Fruit fly (Drosophila melanogaster) whole organism, embryonic: ENCODE data around the gene Ass.

Experiments
- CG10543 ChIP-seq: fragments of 200-800 bp; sonication (Bioruptor generic); optimal IDR thresholded peaks from 3 replicates; lab custom pipeline; 2017; ENCODE audit warnings: missing biosample characterization, mild to moderate bottlenecking, missing genetic modification characterization, moderate library complexity
- CG11456 ChIP-seq: fragments of 200-800 bp; sonication (Bioruptor generic); IDR thresholded peaks from 3 replicates; pipeline ENCODE4 v1.3.6; 2022; ENCODE audit warnings: missing biosample characterization, missing genetic modification characterization
- CG11504 ChIP-seq: fragments of 200-800 bp; sonication (Bioruptor generic); optimal IDR thresholded peaks from 3 replicates; lab custom pipeline; 2019; ENCODE audit warnings: missing biosample characterization, mild to moderate bottlenecking, missing genetic modification characterization, moderate library complexity
- CG12236 ChIP-seq: fragments of 200-800 bp; sonication (Bioruptor generic); optimal IDR thresholded peaks from 2 replicates; lab custom pipeline; 2016; ENCODE audit warnings: missing biosample characterization, missing genetic modification characterization
- CG12659 ChIP-seq: fragments of 200-800 bp; sonication (Bioruptor generic); optimal IDR thresholded peaks from 3 replicates; lab custom pipeline; 2017; ENCODE audit warnings: mild to moderate bottlenecking, missing biosample characterization, missing genetic modification reagents, missing genetic modification characterization
- CG12744 ChIP-seq: fragments of 200-800 bp; sonication (Bioruptor generic); optimal IDR thresholded peaks from 2 replicates; lab custom pipeline; 2016; ENCODE audit warnings: missing biosample characterization, missing genetic modification characterization
- CG1529 ChIP-seq: fragments of 200-800 bp; sonication (Bioruptor generic); optimal IDR thresholded peaks from 3 replicates; lab custom pipeline; 2018; ENCODE audit warnings: missing biosample characterization, missing genetic modification characterization
- CG16779 ChIP-seq: fragments of 200-800 bp; sonication (Bioruptor generic); IDR thresholded peaks from 2 replicates; pipeline ENCODE4 v1.3.6; 2022; ENCODE audit warnings: missing biosample characterization, missing genetic modification characterization
- CG1792 ChIP-seq: fragments of 200-800 bp; sonication (Bioruptor generic); optimal IDR thresholded peaks from 2 replicates; lab custom pipeline; 2016; ENCODE audit warnings: missing biosample characterization, missing genetic modification characterization
- CG3163 ChIP-seq: fragments of 200-800 bp; sonication (Bioruptor generic); optimal IDR thresholded peaks from 3 replicates; lab custom pipeline; 2016; ENCODE audit warnings: missing biosample characterization, missing genetic modification characterization
- CG3995 ChIP-seq: fragments of 200-800 bp; sonication (Bioruptor generic); optimal IDR thresholded peaks from 3 replicates; lab custom pipeline; 2016; ENCODE audit warnings: missing biosample characterization, missing genetic modification characterization
- CG4282 ChIP-seq: fragments of 200-800 bp; sonication (Bioruptor generic); optimal IDR thresholded peaks from 2 replicates; lab custom pipeline; 2016; ENCODE audit warnings: missing biosample characterization, missing genetic modification characterization
- CG7786 ChIP-seq: fragments of 200-800 bp; sonication (Bioruptor generic); optimal IDR thresholded peaks from 2 replicates; lab custom pipeline; 2016; ENCODE audit warnings: missing biosample characterization, missing genetic modification characterization
- CG7839 ChIP-seq: fragments of 200-800 bp; sonication (Bioruptor generic); optimal IDR thresholded peaks from 3 replicates; lab custom pipeline; 2018; ENCODE audit warnings: missing biosample characterization, mild to moderate bottlenecking, missing genetic modification characterization, moderate library complexity
- CG7987 ChIP-seq: fragments of 200-800 bp; sonication (Bioruptor generic); optimal IDR thresholded peaks from 2 replicates; lab custom pipeline; 2018; ENCODE audit warnings: missing biosample characterization, mild to moderate bottlenecking, missing genetic modification characterization, moderate library complexity
- CG8290 ChIP-seq, 3 experiments: fragments of 200-800 bp; sonication (Bioruptor generic); optimal IDR thresholded peaks; 2 replicates each; lab custom pipeline; 2016 to 2019; ENCODE audit warnings: missing biosample characterization in 3 of 3, missing genetic modification characterization in 3 of 3, mild to moderate bottlenecking in 2 of 3, moderate library complexity in 1 of 3
- Drgx ChIP-seq: fragments of 200-800 bp; sonication (Bioruptor generic); IDR thresholded peaks from 2 replicates; pipeline ENCODE4 v1.3.6; 2022; ENCODE audit warnings: missing biosample characterization, missing genetic modification characterization
- ERR ChIP-seq: fragments of 200-800 bp; sonication (Bioruptor generic); optimal IDR thresholded peaks from 2 replicates; lab custom pipeline; 2016; ENCODE audit warnings: missing biosample characterization, missing genetic modification characterization
- Hr3 ChIP-seq: fragments of 200-800 bp; sonication (Bioruptor generic); optimal IDR thresholded peaks from 3 replicates; lab custom pipeline; 2016; ENCODE audit warnings: missing biosample characterization, missing genetic modification characterization
- Kr ChIP-seq: fragments of 200-800 bp; sonication (Bioruptor generic); optimal IDR thresholded peaks from 2 replicates; lab custom pipeline; 2017; ENCODE audit warnings: missing biosample characterization, mild to moderate bottlenecking, missing genetic modification characterization
- Meics ChIP-seq: fragments of 200-800 bp; sonication (Bioruptor generic); optimal IDR thresholded peaks from 2 replicates; lab custom pipeline; 2017; ENCODE audit warnings: missing biosample characterization, mild to moderate bottlenecking, missing genetic modification characterization
- Mrtf ChIP-seq: fragments of 200-800 bp; sonication (Bioruptor generic); IDR thresholded peaks from 3 replicates; pipeline ENCODE4 v1.3.6; 2022; ENCODE audit warnings: missing biosample characterization, missing genetic modification characterization
- Sox100B ChIP-seq: fragments of 200-800 bp; sonication (Bioruptor generic); optimal IDR thresholded peaks from 3 replicates; lab custom pipeline; 2018; ENCODE audit warnings: missing biosample characterization, mild to moderate bottlenecking, missing genetic modification characterization
- Ssrp ChIP-seq: fragments of 200-800 bp; sonication (Bioruptor generic); optimal IDR thresholded peaks from 2 replicates; lab custom pipeline; 2018; ENCODE audit warnings: missing biosample characterization, mild to moderate bottlenecking, missing genetic modification characterization, moderate library complexity
- Taf1 ChIP-seq: fragments of 200-800 bp; sonication (Bioruptor generic); IDR thresholded peaks from 2 replicates; pipeline ENCODE4 v1.3.6; 2022; ENCODE audit warnings: missing biosample characterization, missing genetic modification characterization
- Xbp1 ChIP-seq: fragments of 200-800 bp; sonication (Bioruptor generic); optimal IDR thresholded peaks from 3 replicates; lab custom pipeline; 2016; ENCODE audit warnings: missing biosample characterization, mild to moderate bottlenecking, missing genetic modification characterization
- ase ChIP-seq: fragments of 200-800 bp; sonication (Bioruptor generic); IDR thresholded peaks from 3 replicates; pipeline ENCODE4 v1.3.6; 2022; ENCODE audit warnings: missing biosample characterization, missing genetic modification characterization
- az2 ChIP-seq: fragments of 200-800 bp; sonication (Bioruptor generic); optimal IDR thresholded peaks from 3 replicates; lab custom pipeline; 2016; ENCODE audit warnings: missing biosample characterization, missing genetic modification characterization
- da ChIP-seq: fragments of 200-800 bp; sonication (Bioruptor generic); optimal IDR thresholded peaks from 2 replicates; lab custom pipeline; 2016; ENCODE audit warnings: missing biosample characterization, missing genetic modification characterization
- dan ChIP-seq: fragments of 200-800 bp; sonication (Bioruptor generic); IDR thresholded peaks from 2 replicates; pipeline ENCODE4 v1.3.6; 2022; ENCODE audit warnings: missing biosample characterization, missing genetic modification characterization
- dmrt11E ChIP-seq: fragments of 200-800 bp; sonication (Bioruptor generic); optimal IDR thresholded peaks from 3 replicates; lab custom pipeline; 2018; ENCODE audit warnings: missing biosample characterization, mild to moderate bottlenecking, missing genetic modification characterization, moderate library complexity
- dmrt99B ChIP-seq: fragments of 200-800 bp; sonication (Bioruptor generic); optimal IDR thresholded peaks from 2 replicates; lab custom pipeline; 2018; ENCODE audit warnings: missing biosample characterization, mild to moderate bottlenecking, missing genetic modification characterization, moderate library complexity
- en ChIP-seq: fragments of 200-800 bp; sonication (Bioruptor generic); optimal IDR thresholded peaks from 2 replicates; lab custom pipeline; 2016; ENCODE audit warnings: missing biosample characterization, missing genetic modification characterization
- fd3F ChIP-seq: fragments of 200-800 bp; sonication (Bioruptor generic); optimal IDR thresholded peaks from 2 replicates; lab custom pipeline; 2018; ENCODE audit warnings: missing biosample characterization, mild to moderate bottlenecking, missing genetic modification characterization, moderate library complexity
- gem ChIP-seq: fragments of 200-800 bp; sonication (Bioruptor generic); optimal IDR thresholded peaks from 2 replicates; lab custom pipeline; 2019; ENCODE audit warnings: missing biosample characterization, mild to moderate bottlenecking, missing genetic modification characterization, moderate library complexity
- grn ChIP-seq: fragments of 200-800 bp; sonication (Bioruptor generic); optimal IDR thresholded peaks from 3 replicates; lab custom pipeline; 2017; ENCODE audit warnings: missing biosample characterization, missing genetic modification characterization
- odd ChIP-seq: fragments of 200-800 bp; sonication (Bioruptor generic); optimal IDR thresholded peaks from 2 replicates; lab custom pipeline; 2017; ENCODE audit warnings: missing biosample characterization, mild to moderate bottlenecking, missing genetic modification characterization
- prd ChIP-seq, 3 experiments: fragments of >200 bp in 2 of 3; fragments of 200-800 bp in 1 of 3; sonication (Bioruptor generic) in 1 of 3; optimal IDR thresholded peaks in 2 of 3; IDR thresholded peaks in 1 of 3; 2 replicates in 2 of 3; 3 replicates in 1 of 3; pipeline versions ENCODE4 v1.3.6 to Lab custom; 2017 to 2022; ENCODE audit warnings: missing biosample characterization in 1 of 3, missing genetic modification characterization in 1 of 3
- psq ChIP-seq: fragments of 200-800 bp; sonication (Bioruptor generic); optimal IDR thresholded peaks from 2 replicates; lab custom pipeline; 2017; ENCODE audit warnings: missing biosample characterization, missing genetic modification characterization
- ranshi ChIP-seq: fragments of 200-800 bp; sonication (Bioruptor generic); IDR thresholded peaks from 2 replicates; pipeline ENCODE4 v1.3.6; 2022; ENCODE audit warnings: missing biosample characterization, missing genetic modification characterization
- sc ChIP-seq, 3 experiments: fragments of >200 bp in 2 of 3; fragments of 200-800 bp in 1 of 3; sonication (Bioruptor generic) in 1 of 3; optimal IDR thresholded peaks; 2 replicates in 2 of 3; 3 replicates in 1 of 3; lab custom pipeline; 2017; ENCODE audit warnings: mild to moderate bottlenecking in 1 of 3, missing biosample characterization in 1 of 3, missing genetic modification characterization in 1 of 3, missing genetic modification reagents in 1 of 3
- schlank ChIP-seq: fragments of 200-800 bp; sonication (Bioruptor generic); optimal IDR thresholded peaks from 2 replicates; lab custom pipeline; 2018; ENCODE audit warnings: missing biosample characterization, mild to moderate bottlenecking, missing genetic modification characterization
- sens ChIP-seq: fragments of 200-800 bp; sonication (Bioruptor generic); peaks from one replicate; lab custom pipeline; 2016; ENCODE audit warnings: missing biosample characterization, missing genetic modification characterization
- sima ChIP-seq: fragments of 200-800 bp; sonication (Bioruptor generic); optimal IDR thresholded peaks from 2 replicates; lab custom pipeline; 2016; ENCODE audit warnings: missing biosample characterization, missing genetic modification characterization
- ssp ChIP-seq: fragments of 200-800 bp; sonication (Bioruptor generic); IDR thresholded peaks from 2 replicates; pipeline ENCODE4 v1.3.6; 2022; ENCODE audit warnings: missing biosample characterization, missing genetic modification characterization
- sug ChIP-seq: fragments of 200-800 bp; optimal IDR thresholded peaks from 2 replicates; lab custom pipeline; 2019; ENCODE audit warnings: missing biosample characterization, mild to moderate bottlenecking, missing genetic modification characterization, moderate library complexity
- tll ChIP-seq, 2 experiments: fragments of 200-800 bp in 1 of 2; fragments of >200 bp in 1 of 2; sonication (Bioruptor generic) in 1 of 2; optimal IDR thresholded peaks; 2 replicates each; lab custom pipeline; 2017 to 2019; ENCODE audit warnings: missing biosample characterization in 2 of 2, missing genetic modification characterization in 2 of 2, mild to moderate bottlenecking in 1 of 2, moderate library complexity in 1 of 2
- toy ChIP-seq: fragments of 200-800 bp; sonication (Bioruptor generic); IDR thresholded peaks from 2 replicates; pipeline ENCODE4 v1.3.6; 2022; ENCODE audit warnings: missing biosample characterization, missing genetic modification characterization
- vnd ChIP-seq: fragments of 200-800 bp; sonication (Bioruptor generic); IDR thresholded peaks from 3 replicates; pipeline ENCODE4 v1.3.6; 2022; ENCODE audit warnings: missing biosample characterization, missing genetic modification characterization; ENCODE audit not compliant: partially characterized antibody
- zen ChIP-seq: fragments of 200-800 bp; sonication (Bioruptor generic); optimal IDR thresholded peaks from 3 replicates; lab custom pipeline; 2018; ENCODE audit warnings: missing biosample characterization, mild to moderate bottlenecking, missing genetic modification characterization, moderate library complexity

The Ass gene

dm6 chr3R:6646740-6647139, 2.5 kb upstream of the Ass start, which contains the start of gene Taf1 (continued):
- no peak for TF ChIP-seq CG1529
- no peak for TF ChIP-seq fd3F (GFP tag; lab: Kevin White, UChicago)
- TF ChIP-seq Kr, result no peak
- no peak for TF ChIP-seq tll (GFP tag; optimal IDR thresholded peaks at IDR 0.05; lab: Kevin White, UChicago)
- peak; percentile 39 for TF ChIP-seq zen (tag; lab: Kevin White, UChicago)
- TF ChIP-seq ERR (GFP tag; lab: Kevin White, UChicago), result no peak
- TF ChIP-seq Mrtf, result no peak
- no peak for TF ChIP-seq en
- no peak for TF ChIP-seq Meics (GFP tag; lab: Kevin White, UChicago)
- no peak for TF ChIP-seq CG16779
- TF ChIP-seq grn, result no peak
- no peak for TF ChIP-seq toy
- TF ChIP-seq CG12236 (GFP tag; lab: Kevin White, UChicago), result no peak
- TF ChIP-seq sc (optimal IDR thresholded peaks at IDR 0.05; lab: Kevin White, UChicago), result no peak
- TF ChIP-seq sc (GFP tag; optimal IDR thresholded peaks at IDR 0.05; lab: Kevin White, UChicago), result no peak
- TF ChIP-seq dmrt99B (tag; lab: Kevin White, UChicago), result no peak
- TF ChIP-seq prd (optimal IDR thresholded peaks at IDR 0.05; lab: Kevin White, UChicago), result no peak
- TF ChIP-seq prd (GFP tag; IDR thresholded peaks at IDR 0.05; lab: Robert Waterston, UW), result peak; percentile 50; the same call in 2 of the 3 replicates
- TF ChIP-seq CG7839 (tag; lab: Kevin White, UChicago), result no peak
- TF ChIP-seq Hr3, result no peak
- no peak for TF ChIP-seq Sox100B
- no peak for TF ChIP-seq CG12744
- no peak for TF ChIP-seq CG11504 (tag; lab: Kevin White, UChicago)
- TF ChIP-seq ase (GFP tag; lab: Robert Waterston, UW), result no peak
- no peak for TF ChIP-seq odd (GFP tag; lab: Kevin White, UChicago)
- no peak for TF ChIP-seq Drgx (GFP tag; lab: Robert Waterston, UW)
- no peak for TF ChIP-seq CG7786 (GFP tag; lab: Kevin White, UChicago)
- no peak for TF ChIP-seq schlank (tag; lab: Kevin White, UChicago)
- no peak for TF ChIP-seq az2 (GFP tag; lab: Kevin White, UChicago)
- TF ChIP-seq Xbp1 (GFP tag; lab: Kevin White, UChicago), result peak; percentile 19
- TF ChIP-seq sima, result no peak
- TF ChIP-seq CG10543 (GFP tag; lab: Kevin White, UChicago), result no peak
- no peak for TF ChIP-seq dan
- TF ChIP-seq dmrt11E (tag; lab: Kevin White, UChicago), result no peak
- TF ChIP-seq CG12659 (GFP tag; lab: Kevin White, UChicago), result peak; percentile 73
- no peak for TF ChIP-seq da (GFP tag; lab: Kevin White, UChicago)
- no peak for TF ChIP-seq sens (GFP tag; lab: Kevin White, UChicago)
- no peak for TF ChIP-seq CG3163 (GFP tag; lab: Kevin White, UChicago)
- TF ChIP-seq CG1792, result no peak
- no peak for TF ChIP-seq CG8290 (GFP tag; optimal IDR thresholded peaks at IDR 0.05; lab: Kevin White, UChicago)
- TF ChIP-seq CG8290 (tag; optimal IDR thresholded peaks at IDR 0.05; lab: Kevin White, UChicago), result no peak
- TF ChIP-seq CG7987 (GFP tag; lab: Kevin White, UChicago), result no peak
- TF ChIP-seq CG4282 (GFP tag; lab: Kevin White, UChicago), result no peak
- TF ChIP-seq ranshi (GFP tag; lab: Robert Waterston, UW), result no peak
- TF ChIP-seq CG3995 (GFP tag; lab: Kevin White, UChicago), result peak; percentile 3
- TF ChIP-seq Ssrp (tag; lab: Kevin White, UChicago), result no peak
- no peak for TF ChIP-seq Taf1 (GFP tag; lab: Robert Waterston, UW)
- no peak for TF ChIP-seq sug (tag; lab: Kevin White, UChicago)
- TF ChIP-seq ssp (GFP tag; lab: Robert Waterston, UW), result no peak
- TF ChIP-seq psq (GFP tag; lab: Kevin White, UChicago), result no peak
- no peak for TF ChIP-seq vnd
- TF ChIP-seq CG11456, result no peak
- no peak for TF ChIP-seq gem (tag; lab: Kevin White, UChicago)
